Fruit fly (Drosophila melanogaster): Measurements from ENCODE around the gene eff.

eff gene

dm6 chr3R:14711447-14712163 is 29.5 kb downstream of the eff start (continued):
- TF ChIP-seq Dref (GFP tag; IDR thresholded peaks at IDR 0.05): no peak
- no peak for TF ChIP-seq knrl (GFP tag; IDR thresholded peaks at IDR 0.05; ENCODE audit: partially characterized antibody)
- TF ChIP-seq CG4730 (GFP tag; IDR thresholded peaks at IDR 0.05): no peak
- peak; percentile 49; the same call in 1 of the 2 replicates for TF ChIP-seq al (GFP tag; IDR thresholded peaks at IDR 0.05)
- TF ChIP-seq CG2202 (tag; optimal IDR thresholded peaks at IDR 0.05): no peak
- peak; percentile 69 for TF ChIP-seq Ets65A (GFP tag)
- no peak for TF ChIP-seq Hey (tag; optimal IDR thresholded peaks at IDR 0.05)
- peak; percentile 27 for TF ChIP-seq CG10147 (GFP tag; optimal IDR thresholded peaks at IDR 0.05)
- no peak for TF ChIP-seq CG17568 (GFP tag; optimal IDR thresholded peaks at IDR 0.05)
- TF ChIP-seq HLHmδ (GFP tag; optimal IDR thresholded peaks at IDR 0.05): no peak
- TF ChIP-seq Jarid2 (GFP tag; optimal IDR thresholded peaks at IDR 0.05): no peak
- 0 out of 2 replicates have a peak, but pooled peaks have one; percentile 13 for TF ChIP-seq CG3847 (GFP tag; IDR thresholded peaks at IDR 0.05)
- TF ChIP-seq CG15514 (GFP tag; optimal IDR thresholded peaks at IDR 0.05): peak; percentile 47
- no peak for TF ChIP-seq gsb (GFP tag; IDR thresholded peaks at IDR 0.05)
- no peak for TF ChIP-seq sens-2 (GFP tag; IDR thresholded peaks at IDR 0.05)
- TF ChIP-seq CG6813 (GFP tag; optimal IDR thresholded peaks at IDR 0.05): peak; percentile 21
- peak; percentile 66 for TF ChIP-seq CG18599 (GFP tag; optimal IDR thresholded peaks at IDR 0.05)
- TF ChIP-seq onecut (GFP tag; IDR thresholded peaks at IDR 0.05): no peak
- no peak for TF ChIP-seq NC2α (GFP tag; optimal IDR thresholded peaks at IDR 0.05)
- no peak for TF ChIP-seq CG7987 (GFP tag; optimal IDR thresholded peaks at IDR 0.05)
- TF ChIP-seq amos (GFP tag; IDR thresholded peaks at IDR 0.05; ENCODE audit: partially characterized antibody): no peak
- TF ChIP-seq kni (GFP tag; optimal IDR thresholded peaks at IDR 0.05): no peak
- no peak for TF ChIP-seq Nf-YB (GFP tag; optimal IDR thresholded peaks at IDR 0.05)
- TF ChIP-seq CG11247 (GFP tag; IDR thresholded peaks at IDR 0.05): no peak
- TF ChIP-seq Dad (GFP tag; optimal IDR thresholded peaks at IDR 0.05): no peak
- TF ChIP-seq hth (optimal IDR thresholded peaks at IDR 0.05): no peak
- TF ChIP-seq chinmo (GFP tag; IDR thresholded peaks at IDR 0.05; ENCODE audit: partially characterized antibody): no peak
- no peak for TF ChIP-seq ewg (GFP tag; optimal IDR thresholded peaks at IDR 0.05)
- TF ChIP-seq crc (GFP tag; optimal IDR thresholded peaks at IDR 0.05): no peak
- TF ChIP-seq unc-4 (GFP tag; IDR thresholded peaks at IDR 0.05; ENCODE audit: partially characterized antibody): no peak
- TF ChIP-seq CG13775 (GFP tag; optimal IDR thresholded peaks at IDR 0.05): no peak
- TF ChIP-seq dysf (GFP tag; IDR thresholded peaks at IDR 0.05): peak; percentile 62; the same call in 2 of the 3 replicates
- peak; percentile 46; the same call in 1 of the 2 replicates for TF ChIP-seq CG14014 (GFP tag; IDR thresholded peaks at IDR 0.05)
- TF ChIP-seq luna (GFP tag; optimal IDR thresholded peaks at IDR 0.05): no peak
- TF ChIP-seq CG1602 (GFP tag; optimal IDR thresholded peaks at IDR 0.05): no peak
- no peak for TF ChIP-seq CG8765 (GFP tag; IDR thresholded peaks at IDR 0.05)
- TF ChIP-seq gem (tag; optimal IDR thresholded peaks at IDR 0.05): peak; percentile 44
- TF ChIP-seq CG8478 (optimal IDR thresholded peaks at IDR 0.05): no peak
- TF ChIP-seq CG10565 (GFP tag; optimal IDR thresholded peaks at IDR 0.05): no peak
- TF ChIP-seq CG10959 (GFP tag; IDR thresholded peaks at IDR 0.05): no peak
- no peak for TF ChIP-seq trem (tag; optimal IDR thresholded peaks at IDR 0.05)
- peak; percentile 48 for TF ChIP-seq Hmr (GFP tag; optimal IDR thresholded peaks at IDR 0.05)
- no peak for TF ChIP-seq zf30C (GFP tag; optimal IDR thresholded peaks at IDR 0.05)
- no peak for TF ChIP-seq grn (GFP tag; optimal IDR thresholded peaks at IDR 0.05)
- TF ChIP-seq CG31365 (tag; optimal IDR thresholded peaks at IDR 0.05): no peak
- no peak for TF ChIP-seq Mrtf (GFP tag; IDR thresholded peaks at IDR 0.05)
- TF ChIP-seq CG14710 (tag; optimal IDR thresholded peaks at IDR 0.05): no peak
- peak; percentile 4 for TF ChIP-seq HmgZ (tag; optimal IDR thresholded peaks at IDR 0.05)
- peak; percentile 44; the same call in 1 of the 3 replicates for TF ChIP-seq Aef1 (GFP tag; IDR thresholded peaks at IDR 0.05)
- TF ChIP-seq HmgD (GFP tag; optimal IDR thresholded peaks at IDR 0.05): no peak

Data from whole organism, embryonic.